Fruit fly (Drosophila melanogaster): ENCODE measurements around the gene CG4661.

dm6 chrX:12840041-12840440 is 17.5 kb downstream of the CG4661 start:
- TF ChIP-seq Sin3A (optimal IDR thresholded peaks at IDR 0.05) (no peak), insv (optimal IDR thresholded peaks at IDR 0.05) (no peak), Myc (optimal IDR thresholded peaks at IDR 0.05) (no peak)
